Worm (Caenorhabditis elegans): ENCODE data around the gene F58H1.8.

F58H1.8 gene

DNA sequence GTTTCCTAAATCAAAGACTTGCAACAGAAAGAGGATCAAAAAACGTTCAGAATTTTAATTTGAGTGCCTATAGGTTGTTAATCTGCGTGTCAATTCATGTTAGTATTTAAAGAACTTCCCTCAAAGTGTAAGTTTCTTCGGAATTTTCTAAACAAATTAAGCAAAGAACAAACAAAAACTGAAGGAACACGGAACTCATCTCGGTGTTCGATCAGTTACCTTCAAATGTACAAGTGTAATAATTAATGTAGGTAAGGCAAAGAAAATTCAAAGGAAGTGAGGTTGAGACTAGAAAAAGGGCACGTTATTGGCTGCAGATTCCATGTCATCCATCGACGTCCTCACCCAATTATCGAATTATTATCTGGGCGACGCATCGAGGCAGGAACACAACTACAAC, 41.0 kb upstream of the F58H1.8 start, which contains the start of gene K12G11.6:
TSS of gene K12G11.6 (plus strand) at position 357 of the 400 bp plus-strand sequence.
- TF ChIP-seq ceh-36 (tag; optimal IDR thresholded peaks at IDR 0.05) (no peak), F13C5.2 (tag; optimal IDR thresholded peaks at IDR 0.05) (no peak), ceh-13 (GFP tag; optimal IDR thresholded peaks at IDR 0.05) (no peak), ets-7 (tag; optimal IDR thresholded peaks at IDR 0.05) (no peak), hmbx-1 (tag; optimal IDR thresholded peaks at IDR 0.05) (no peak), tbx-37 (GFP tag; conservative IDR thresholded peaks at IDR 0.05) (no peak), ama-1 (optimal IDR thresholded peaks at IDR 0.05) (no peak), aly-1 (tag; optimal IDR thresholded peaks at IDR 0.05) (no peak)

DNA sequence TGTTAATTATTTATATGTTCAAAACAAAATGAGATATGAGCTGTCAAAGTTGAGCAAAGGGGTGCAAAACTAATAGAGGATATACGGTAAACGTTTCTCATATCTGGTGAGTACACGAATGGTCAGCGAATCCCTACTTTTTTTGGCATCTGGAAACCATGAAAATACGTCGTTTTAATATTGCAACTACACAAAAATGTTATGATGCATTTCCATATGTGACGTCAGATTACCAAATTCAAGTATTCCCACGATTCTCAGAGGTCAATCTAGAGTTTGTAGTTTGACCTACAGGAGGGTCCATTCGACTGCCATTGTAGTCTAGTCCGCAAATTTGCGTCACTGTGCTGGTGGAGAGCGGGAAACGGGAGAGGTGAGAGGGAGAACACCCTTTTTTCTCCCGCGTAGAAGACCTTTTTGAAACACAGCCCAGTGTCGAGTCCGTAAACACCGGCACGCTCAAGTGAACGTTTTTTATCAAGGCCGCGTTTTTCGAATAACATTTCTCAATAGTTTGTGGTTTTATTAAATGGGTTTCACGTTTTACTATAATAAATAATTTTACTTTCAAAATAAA, 38.5 kb upstream of the F58H1.8 start:
- TF ChIP-seq aly-1 (tag; optimal IDR thresholded peaks at IDR 0.05) (no peak), hmg-4 (GFP tag; optimal IDR thresholded peaks at IDR 0.05) (peak; percentile 55)

DNA sequence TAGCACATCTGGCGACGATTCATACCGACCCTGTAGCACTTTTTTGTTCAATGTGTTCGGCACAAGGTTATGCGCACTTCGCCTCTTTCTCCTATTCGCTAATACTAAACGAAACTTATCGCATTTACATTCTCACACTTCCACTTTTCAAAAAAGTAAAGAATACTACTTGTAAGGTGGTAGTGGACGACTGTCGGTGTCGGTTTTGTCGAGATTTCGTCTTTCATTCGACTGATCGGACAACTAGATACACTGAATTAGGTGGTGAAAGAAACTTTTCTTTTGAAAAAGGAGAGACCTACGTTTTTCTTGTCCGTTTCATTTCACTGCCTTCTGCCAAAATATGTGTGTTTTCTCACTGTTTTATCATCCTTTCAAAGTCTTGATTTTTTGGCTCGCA, 37.3 kb upstream of the F58H1.8 start:
- TF ChIP-seq B0310.2 (tag; optimal IDR thresholded peaks at IDR 0.05) (no peak), sea-1 (GFP tag; conservative IDR thresholded peaks at IDR 0.05) (no peak), F13C5.2 (tag; optimal IDR thresholded peaks at IDR 0.05) (no peak), hnd-1 (tag; optimal IDR thresholded peaks at IDR 0.05) (no peak), hmg-4 (GFP tag; optimal IDR thresholded peaks at IDR 0.05) (no peak), ets-7 (tag; optimal IDR thresholded peaks at IDR 0.05) (no peak), flt-1 (GFP tag; IDR thresholded peaks at IDR 0.05) (no peak), tbx-37 (GFP tag; conservative IDR thresholded peaks at IDR 0.05) (no peak), tra-4 (tag; optimal IDR thresholded peaks at IDR 0.05) (no peak), aly-1 (tag; optimal IDR thresholded peaks at IDR 0.05) (no peak), ceh-36 (tag; optimal IDR thresholded peaks at IDR 0.05) (no peak), ceh-13 (GFP tag; optimal IDR thresholded peaks at IDR 0.05) (no peak), hmbx-1 (tag; optimal IDR thresholded peaks at IDR 0.05) (no peak), tbx-11 (GFP tag; IDR thresholded peaks at IDR 0.05) (no peak), scrt-1 (GFP tag; IDR thresholded peaks at IDR 0.05) (no peak)

DNA sequence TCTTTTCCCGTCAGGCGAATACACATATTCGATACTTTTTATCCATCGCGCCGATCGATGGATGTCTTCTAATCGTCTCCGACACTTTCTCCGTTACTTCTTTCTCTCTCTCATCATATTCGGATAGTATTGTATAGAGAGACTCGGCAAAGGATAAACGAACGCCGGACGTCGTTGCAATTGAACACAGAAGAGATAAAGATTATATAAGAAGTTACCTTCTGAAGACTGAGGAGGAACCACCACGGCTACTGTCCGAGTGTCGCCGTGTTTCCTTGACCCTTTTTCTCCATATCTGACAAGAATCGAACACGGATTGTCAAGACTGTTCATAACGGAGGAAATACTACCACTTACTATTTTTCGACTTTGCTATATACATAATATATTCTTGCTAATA, 35.8 kb upstream of the F58H1.8 start, which contains the start of gene sma-1:
TSS of gene sma-1 (plus strand) at position 301 of the 400 bp plus-strand sequence.
- TF ChIP-seq hmbx-1 (tag; optimal IDR thresholded peaks at IDR 0.05) (no peak), aly-1 (tag; optimal IDR thresholded peaks at IDR 0.05) (no peak), scrt-1 (GFP tag; IDR thresholded peaks at IDR 0.05) (no peak), ceh-13 (GFP tag; optimal IDR thresholded peaks at IDR 0.05) (no peak), sea-1 (GFP tag; conservative IDR thresholded peaks at IDR 0.05) (no peak), F13C5.2 (tag; optimal IDR thresholded peaks at IDR 0.05) (no peak), ceh-36 (tag; optimal IDR thresholded peaks at IDR 0.05) (no peak)

DNA sequence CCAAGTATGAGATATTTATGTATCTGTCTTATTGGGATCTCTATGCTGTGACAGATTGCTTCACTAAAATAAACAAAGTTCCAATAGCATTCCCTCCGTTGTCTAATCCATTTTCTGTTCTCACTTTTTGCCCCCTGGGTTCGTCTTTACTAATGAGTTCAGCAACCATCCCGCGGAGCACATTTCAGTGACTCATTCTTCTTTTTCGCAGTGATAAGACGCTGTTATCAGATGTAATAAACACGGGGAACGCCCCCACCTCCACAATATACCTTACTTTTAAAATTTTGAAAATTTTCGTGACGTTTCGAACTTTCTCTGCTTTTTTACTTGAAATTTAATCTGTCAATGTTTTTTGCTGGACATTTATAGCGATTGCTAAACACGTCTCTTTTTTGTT, 34.8 kb upstream of the F58H1.8 start:
- TF ChIP-seq tbx-37 (GFP tag; conservative IDR thresholded peaks at IDR 0.05) (no peak), hmbx-1 (tag; optimal IDR thresholded peaks at IDR 0.05) (no peak), tbx-11 (GFP tag; IDR thresholded peaks at IDR 0.05) (no peak), scrt-1 (GFP tag; IDR thresholded peaks at IDR 0.05) (no peak), sea-1 (GFP tag; conservative IDR thresholded peaks at IDR 0.05) (no peak), pes-1 (GFP tag; IDR thresholded peaks at IDR 0.05) (no peak), F13C5.2 (tag; optimal IDR thresholded peaks at IDR 0.05) (no peak), ets-7 (tag; optimal IDR thresholded peaks at IDR 0.05) (no peak), hmg-4 (GFP tag; optimal IDR thresholded peaks at IDR 0.05) (no peak), B0310.2 (tag; optimal IDR thresholded peaks at IDR 0.05) (no peak), ama-1 (optimal IDR thresholded peaks at IDR 0.05) (no peak), flt-1 (GFP tag; IDR thresholded peaks at IDR 0.05) (no peak), aly-1 (tag; optimal IDR thresholded peaks at IDR 0.05) (no peak), ceh-13 (GFP tag; optimal IDR thresholded peaks at IDR 0.05) (no peak), tra-4 (tag; optimal IDR thresholded peaks at IDR 0.05) (no peak)

DNA sequence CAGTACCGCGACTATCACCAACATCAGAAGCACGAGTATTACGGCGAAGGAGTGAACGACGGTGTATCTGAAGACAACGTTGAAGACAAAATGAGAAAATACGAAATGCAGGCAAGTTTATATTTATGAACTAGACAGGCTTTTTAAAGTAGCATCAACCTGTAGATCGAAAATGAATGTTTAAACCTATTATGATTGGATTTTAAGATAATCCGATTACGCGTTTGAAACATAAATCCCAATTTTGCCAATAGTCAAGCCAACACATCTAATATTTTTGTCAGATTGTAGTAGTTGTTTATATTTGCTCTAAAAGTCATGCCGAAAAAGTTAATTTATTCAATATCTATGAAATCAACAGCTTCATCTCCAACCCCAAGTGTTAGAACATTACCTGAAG, 33.7 kb upstream of the F58H1.8 start:
- TF ChIP-seq sea-1 (GFP tag; conservative IDR thresholded peaks at IDR 0.05) (no peak), hmg-4 (GFP tag; optimal IDR thresholded peaks at IDR 0.05) (no peak), tra-4 (tag; optimal IDR thresholded peaks at IDR 0.05) (no peak), aly-1 (tag; optimal IDR thresholded peaks at IDR 0.05) (no peak), ama-1 (optimal IDR thresholded peaks at IDR 0.05) (no peak), hnd-1 (tag; optimal IDR thresholded peaks at IDR 0.05) (no peak), tbx-11 (GFP tag; IDR thresholded peaks at IDR 0.05) (no peak), pes-1 (GFP tag; IDR thresholded peaks at IDR 0.05) (no peak), tbx-37 (GFP tag; conservative IDR thresholded peaks at IDR 0.05) (no peak), hmbx-1 (tag; optimal IDR thresholded peaks at IDR 0.05) (no peak), ets-7 (tag; optimal IDR thresholded peaks at IDR 0.05) (no peak), B0310.2 (tag; optimal IDR thresholded peaks at IDR 0.05) (no peak), ceh-13 (GFP tag; optimal IDR thresholded peaks at IDR 0.05) (no peak)

DNA sequence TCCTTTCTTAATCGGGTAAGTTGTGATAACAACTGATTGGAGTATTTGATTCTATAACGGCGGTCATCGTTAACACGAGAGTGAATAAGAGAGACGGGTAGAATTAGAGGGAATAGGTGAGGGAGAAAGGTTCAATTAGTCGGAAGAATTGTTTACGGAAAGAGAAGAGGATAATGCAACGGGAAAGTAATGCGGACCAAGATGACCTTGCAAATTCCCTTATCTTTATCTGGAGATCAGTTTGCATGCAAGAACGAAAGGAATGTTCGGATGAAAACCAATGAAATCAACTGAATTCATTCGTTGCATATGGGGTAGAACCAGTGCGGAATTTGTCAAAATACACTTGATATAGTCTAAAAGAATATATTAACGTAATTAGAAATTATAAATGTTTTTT, 32.8 kb upstream of the F58H1.8 start:
- TF ChIP-seq ama-1 (optimal IDR thresholded peaks at IDR 0.05) (no peak), tbx-11 (GFP tag; IDR thresholded peaks at IDR 0.05) (no peak), hnd-1 (tag; optimal IDR thresholded peaks at IDR 0.05) (no peak), sea-1 (GFP tag; conservative IDR thresholded peaks at IDR 0.05) (no peak), ceh-36 (tag; optimal IDR thresholded peaks at IDR 0.05) (no peak), pes-1 (GFP tag; IDR thresholded peaks at IDR 0.05) (no peak), ets-7 (tag; optimal IDR thresholded peaks at IDR 0.05) (no peak), B0310.2 (tag; optimal IDR thresholded peaks at IDR 0.05) (no peak), scrt-1 (GFP tag; IDR thresholded peaks at IDR 0.05) (no peak), tra-4 (tag; optimal IDR thresholded peaks at IDR 0.05) (no peak), tbx-37 (GFP tag; conservative IDR thresholded peaks at IDR 0.05) (no peak), hmbx-1 (tag; optimal IDR thresholded peaks at IDR 0.05) (no peak), aly-1 (tag; optimal IDR thresholded peaks at IDR 0.05) (no peak), hmg-4 (GFP tag; optimal IDR thresholded peaks at IDR 0.05) (no peak), flt-1 (GFP tag; IDR thresholded peaks at IDR 0.05) (no peak), ceh-13 (GFP tag; optimal IDR thresholded peaks at IDR 0.05) (no peak)

DNA sequence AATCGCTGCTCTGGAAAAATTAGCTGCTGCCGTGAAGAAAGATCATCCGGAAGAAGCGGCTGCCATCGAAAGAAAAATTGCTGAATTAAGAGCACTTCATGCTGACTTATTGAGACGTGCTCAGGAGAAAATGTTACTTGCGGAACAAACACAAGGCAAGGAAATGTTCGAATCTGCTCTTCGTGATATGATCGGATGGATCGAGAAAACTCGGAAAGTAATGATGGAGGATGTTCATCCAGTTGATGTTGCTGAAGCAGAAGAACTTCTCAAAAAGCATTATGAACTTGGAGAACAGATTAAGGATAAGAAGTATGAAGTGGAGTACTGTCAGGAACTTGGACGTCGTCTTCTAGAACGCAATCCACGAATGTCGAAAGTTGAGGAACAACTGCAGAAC, 29.0 kb upstream of the F58H1.8 start:
- no peak for TF ChIP-seq aly-1 (tag; optimal IDR thresholded peaks at IDR 0.05)

Data from whole organism, early embryonic.